Fruit fly (Drosophila melanogaster): ENCODE data around the gene CG10874.

DNA sequence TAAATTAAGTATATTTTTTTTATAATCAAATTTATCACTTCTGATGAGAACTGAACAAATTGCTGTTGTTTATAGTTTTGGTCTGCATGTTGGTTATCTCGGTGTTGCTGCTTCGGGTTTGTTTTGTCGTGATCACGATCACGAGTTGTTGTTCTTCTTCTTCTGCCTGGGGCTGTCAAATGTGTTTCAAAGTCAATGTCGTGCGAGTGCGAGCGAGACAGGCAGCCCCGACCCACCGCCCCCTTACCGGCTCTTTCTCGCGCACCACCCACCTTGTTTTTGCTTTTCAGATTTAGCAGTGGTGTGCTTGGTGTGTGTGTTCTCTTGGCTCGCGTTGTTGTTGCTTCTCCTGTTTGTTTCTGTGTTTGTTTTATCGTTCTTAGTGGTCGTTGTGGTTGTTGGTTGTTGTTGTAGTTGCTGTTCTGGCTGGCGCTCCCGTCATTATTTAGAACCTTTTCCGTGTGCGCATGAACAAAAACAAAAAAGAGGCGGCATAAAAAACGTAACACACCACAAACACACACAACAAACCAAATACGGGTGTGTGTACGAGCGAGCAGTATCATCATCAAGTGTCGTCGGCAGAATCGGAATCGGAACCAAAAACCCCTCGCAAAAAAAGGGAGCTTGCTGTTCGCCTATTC is 5.4 kb upstream of the CG10874 start, which contains the start of gene COX7AL2:
- TF ChIP-seq CG8478 (optimal IDR thresholded peaks at IDR 0.05): no peak
- no peak for TF ChIP-seq CTCF (optimal IDR thresholded peaks at IDR 0.05)

All from S2 (cell line).